Worm (Caenorhabditis elegans) whole organism, L4/young adult: ENCODE results near the gene gly-14.

Experiments
- W03F9.2 ChIP-seq: fragments of 150-350 bp; optimal IDR thresholded peaks from 2 replicates; lab custom pipeline; 2014; ENCODE audit warnings: missing biosample characterization, missing genetic modification characterization
- dao-5 ChIP-seq: sonication (generic microtip); optimal IDR thresholded peaks from 2 replicates; lab custom pipeline; 2016; ENCODE audit warnings: missing genotype, missing genetic modification characterization, moderate library complexity, missing compliant biosample characterization
- him-1 ChIP-seq: sonication (generic microtip); optimal IDR thresholded peaks from 2 replicates; lab custom pipeline; 2016; ENCODE audit warnings: missing genotype, missing genetic modification reagents, missing genetic modification characterization, missing compliant biosample characterization

gly-14 gene

DNA sequence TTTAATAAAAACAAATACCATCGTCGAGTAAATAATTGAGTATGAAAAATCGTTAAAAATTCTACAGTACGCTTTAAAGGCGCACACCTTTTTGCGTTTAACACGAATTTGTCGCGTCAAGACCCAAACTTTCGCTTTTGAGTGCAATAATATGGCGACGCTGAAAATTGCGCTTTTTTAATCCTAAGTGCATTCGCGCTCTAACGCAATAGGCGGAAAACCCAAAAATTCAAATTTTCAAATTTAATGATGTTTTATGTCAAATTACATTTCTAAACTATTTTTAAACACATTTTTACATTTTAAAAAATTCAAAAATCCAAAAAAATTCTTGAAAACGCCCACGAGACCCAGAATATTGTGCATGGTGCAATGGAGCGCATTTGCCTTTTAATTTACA lies 18.8 kb upstream of the gly-14 start:
- TF ChIP-seq him-1 (tag; lab: Kevin White, UChicago), result no peak
- no peak for TF ChIP-seq W03F9.2
- no peak for TF ChIP-seq dao-5

DNA sequence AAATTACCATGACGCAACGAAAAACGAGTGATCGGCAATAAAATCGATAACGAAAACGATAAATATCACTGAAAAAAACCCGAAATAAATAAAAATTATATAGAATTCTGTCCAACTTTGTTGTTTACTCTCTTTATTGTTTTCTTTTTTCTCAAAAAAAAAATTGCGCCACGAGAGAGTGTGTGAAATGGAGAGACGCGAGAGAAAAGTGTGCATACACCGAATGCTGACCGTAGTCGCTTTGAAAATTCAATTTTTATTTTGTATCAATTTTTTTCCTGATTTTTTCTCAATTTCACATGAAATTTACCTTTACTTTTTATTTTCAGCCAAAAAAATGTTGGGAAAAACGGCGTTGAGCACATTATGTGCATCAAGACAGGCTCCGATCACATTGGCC lies 16.9 kb upstream of the gly-14 start, which contains the start of the genes M01F1.4 and mrpl-35:
TSS of gene M01F1.4 (minus strand) at position 126 of the 400 bp plus-strand sequence.
TSS of gene mrpl-35 (plus strand) at position 330 of the 400 bp plus-strand sequence.
- TF ChIP-seq W03F9.2 (peak; percentile 82), dao-5 (no peak), him-1 (tag; lab: Kevin White, UChicago) (no peak)

DNA sequence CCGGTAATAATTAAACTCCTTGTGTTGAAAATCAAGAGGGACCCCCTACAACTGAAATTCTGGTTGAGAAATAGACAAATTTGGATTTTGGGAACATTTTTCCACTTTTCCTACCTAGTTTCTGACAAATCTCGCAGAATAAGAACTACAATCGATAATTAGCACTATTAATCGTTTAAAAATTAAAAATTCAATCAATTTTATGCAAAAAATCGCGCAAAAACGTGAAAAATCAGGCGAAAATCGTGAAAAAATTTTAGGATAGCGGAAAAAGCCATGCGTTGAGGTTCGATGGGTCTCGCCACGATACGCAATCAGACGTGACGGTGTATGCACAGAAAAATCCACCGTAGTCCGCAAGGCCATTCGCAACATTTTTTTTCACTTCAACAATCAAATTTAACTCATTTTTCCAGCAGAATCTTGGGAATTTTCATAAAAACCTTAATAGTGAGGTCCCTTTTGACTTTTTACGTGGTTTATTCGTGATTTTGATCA lies 12.1 kb upstream of the gly-14 start, which contains the start of gene lias-1:
TSS of gene lias-1 (minus strand) at position 51 of the 498 bp plus-strand sequence.
- TF ChIP-seq him-1 (tag; lab: Kevin White, UChicago) (peak; percentile 19), dao-5 (no peak), W03F9.2 (peak; percentile 94)

DNA sequence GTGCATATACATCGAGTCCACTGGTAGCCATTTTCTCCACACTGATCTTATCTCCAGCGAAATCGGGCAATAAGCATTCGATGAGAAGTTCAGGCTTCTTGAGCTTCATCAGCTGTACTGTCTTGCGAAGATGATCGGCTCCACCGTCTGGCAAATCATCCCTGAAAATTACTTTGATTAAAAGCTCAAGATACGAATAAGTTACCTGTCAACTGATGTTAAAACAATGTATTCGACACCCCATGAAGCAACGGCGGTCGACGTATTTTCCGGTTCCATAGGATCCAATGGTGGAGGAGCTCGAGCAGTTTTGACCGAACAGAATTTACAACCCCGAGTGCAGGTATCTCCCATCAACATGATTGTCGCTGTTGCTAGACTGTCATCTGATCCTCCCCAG lies 11.2 kb upstream of the gly-14 start:
- TF ChIP-seq him-1 (tag; lab: Kevin White, UChicago) (no peak), dao-5 (no peak), W03F9.2 (no peak)

DNA sequence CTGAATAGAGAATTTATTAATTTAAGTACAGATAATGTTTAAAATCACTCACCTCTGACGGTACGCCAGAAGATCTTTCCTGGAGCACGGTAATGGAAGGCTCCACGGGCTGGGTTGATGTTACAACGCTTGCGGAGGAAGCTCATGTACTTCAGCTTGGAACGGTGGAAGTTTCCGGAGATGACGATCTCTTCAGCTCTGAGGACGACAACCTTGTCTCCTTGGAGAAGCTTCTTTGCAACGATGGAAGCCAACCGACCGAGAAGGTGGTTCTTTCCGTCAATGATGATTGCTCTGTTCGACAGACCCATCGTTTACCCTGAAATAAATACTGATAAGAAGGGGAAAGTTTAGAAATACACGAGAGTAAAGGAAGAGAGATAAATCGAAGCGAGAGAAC lies 10.2 kb upstream of the gly-14 start, which contains the start of gene rpl-16:
TSS of gene rpl-16 (minus strand) at position 319 of the 400 bp plus-strand sequence.
- TF ChIP-seq W03F9.2 (no peak), dao-5 (no peak), him-1 (tag; lab: Kevin White, UChicago) (no peak)

DNA sequence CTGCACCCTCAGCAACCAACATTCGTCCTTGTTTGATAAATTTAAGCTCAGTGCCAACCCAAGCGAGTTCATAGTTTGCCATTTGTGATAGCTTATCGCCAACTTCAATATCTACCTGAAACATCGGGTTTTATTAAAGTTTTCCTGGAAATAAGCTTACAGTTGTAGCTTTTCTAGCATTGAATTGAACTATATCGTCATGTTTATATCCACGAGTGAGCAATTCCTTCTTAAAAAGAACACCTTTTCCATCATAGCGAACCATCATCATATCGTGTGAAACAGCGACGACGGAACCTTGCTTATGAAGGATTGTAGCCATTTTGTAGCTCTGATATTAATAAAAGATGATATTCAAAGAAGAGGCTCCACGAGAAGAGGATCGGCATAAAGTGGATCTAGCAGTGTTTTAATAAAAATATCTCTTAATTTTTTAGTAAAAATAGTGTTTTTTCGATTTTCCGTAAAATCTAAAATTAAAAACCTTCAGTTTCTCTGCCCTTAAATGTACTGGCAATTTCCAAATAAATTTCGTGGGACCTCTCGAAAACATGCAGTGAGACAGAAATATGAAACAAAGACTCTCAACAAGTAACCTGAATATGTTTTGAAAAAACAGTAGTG lies 9.3 kb upstream of the gly-14 start, which contains the start of gene M01F1.8:
TSS of gene M01F1.8 (minus strand) at position 335 of the 624 bp plus-strand sequence.
- no peak for TF ChIP-seq dao-5
- no peak for TF ChIP-seq W03F9.2
- no peak for TF ChIP-seq him-1 (tag; lab: Kevin White, UChicago)

DNA sequence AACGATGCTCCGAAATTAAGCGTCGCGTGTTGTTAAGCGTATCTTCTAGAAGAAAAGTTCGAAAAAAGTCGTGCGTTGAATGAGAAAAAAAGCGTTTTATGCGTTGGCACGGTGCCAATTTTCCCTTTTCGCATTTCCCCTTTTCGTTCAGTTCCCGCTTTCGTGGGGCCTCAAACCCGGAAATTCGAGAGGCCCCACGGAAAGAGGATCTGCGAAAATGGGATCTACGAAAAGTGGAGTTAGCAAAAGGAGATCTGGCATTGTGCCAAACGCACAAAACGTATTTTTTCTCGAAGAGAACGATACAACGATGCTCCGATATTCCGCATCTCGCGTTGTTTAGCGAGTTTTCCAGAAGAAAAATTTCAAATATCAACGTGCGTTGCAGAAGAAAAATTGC lies 6.8 kb upstream of the gly-14 start:
- no peak for TF ChIP-seq W03F9.2
- no peak for TF ChIP-seq him-1 (tag; lab: Kevin White, UChicago)
- TF ChIP-seq dao-5, result no peak

DNA sequence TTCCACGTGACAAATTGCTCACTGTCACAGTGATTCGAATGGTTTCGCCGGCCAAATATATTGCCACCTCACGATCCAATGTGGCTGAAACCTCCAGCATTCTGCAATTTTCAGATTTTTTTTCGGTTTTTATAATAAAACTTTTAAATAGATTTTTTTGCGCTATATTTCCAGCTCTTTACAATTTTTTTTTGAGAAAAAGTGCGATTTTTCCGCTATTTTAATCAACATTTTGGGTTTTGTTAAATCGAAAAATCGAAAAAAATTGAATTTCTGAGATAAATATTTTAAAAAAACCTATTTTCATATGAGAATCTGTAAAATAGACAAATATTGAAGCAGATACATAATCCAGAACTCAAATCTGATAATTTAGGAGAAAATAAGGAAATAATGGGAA lies 5.9 kb upstream of the gly-14 start, which contains the start of gene M01F1.9:
TSS of gene M01F1.9 (minus strand) at position 101 of the 400 bp plus-strand sequence.
- TF ChIP-seq him-1 (tag; lab: Kevin White, UChicago) (no peak), dao-5 (no peak), W03F9.2 (no peak)

DNA sequence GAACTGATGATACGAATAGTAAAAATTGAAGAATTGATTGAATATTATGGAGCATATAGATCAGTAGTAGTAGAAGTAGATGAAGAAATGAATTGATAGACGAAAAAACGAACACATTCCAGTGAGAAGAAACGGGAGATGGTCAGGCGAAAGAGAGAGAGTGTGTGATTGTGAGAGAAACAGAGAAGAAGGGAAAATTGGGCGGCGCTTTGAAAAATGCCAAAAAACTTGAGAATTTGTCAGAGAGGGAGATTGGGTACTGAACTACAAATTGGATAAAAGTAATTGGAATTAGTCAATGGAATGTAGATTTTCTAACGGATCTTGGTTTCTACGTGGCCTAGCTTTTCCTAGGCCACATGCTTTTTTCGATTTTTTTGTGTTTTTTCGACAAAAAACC lies 4.8 kb downstream of the gly-14 start, which contains the start of gene C34C12.7:
TSS of gene C34C12.7 (minus strand) at position 118 of the 400 bp plus-strand sequence.
- no peak for TF ChIP-seq him-1 (tag; lab: Kevin White, UChicago)
- TF ChIP-seq W03F9.2, result no peak
- no peak for TF ChIP-seq dao-5

DNA sequence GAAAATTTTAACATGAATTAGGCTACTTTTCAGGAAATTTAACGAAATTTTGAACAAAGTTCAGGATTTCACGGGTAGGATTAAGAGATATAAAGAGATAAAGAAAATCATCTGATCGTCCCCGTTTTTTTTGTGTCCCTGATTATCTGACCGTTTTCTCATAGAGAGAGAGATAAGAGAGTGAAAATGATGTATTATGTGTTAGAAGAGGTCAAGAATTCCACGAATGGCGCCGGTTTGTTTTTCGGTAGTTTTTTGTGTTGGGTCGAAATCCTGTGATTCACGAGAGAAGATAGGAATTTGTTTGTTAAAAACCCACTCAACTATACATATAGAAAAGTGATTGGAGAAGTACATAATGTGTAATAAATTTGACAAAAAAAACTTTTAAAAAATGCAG lies 5.9 kb downstream of the gly-14 start:
- no peak for TF ChIP-seq W03F9.2
- no peak for TF ChIP-seq dao-5
- no peak for TF ChIP-seq him-1 (tag; lab: Kevin White, UChicago)

DNA sequence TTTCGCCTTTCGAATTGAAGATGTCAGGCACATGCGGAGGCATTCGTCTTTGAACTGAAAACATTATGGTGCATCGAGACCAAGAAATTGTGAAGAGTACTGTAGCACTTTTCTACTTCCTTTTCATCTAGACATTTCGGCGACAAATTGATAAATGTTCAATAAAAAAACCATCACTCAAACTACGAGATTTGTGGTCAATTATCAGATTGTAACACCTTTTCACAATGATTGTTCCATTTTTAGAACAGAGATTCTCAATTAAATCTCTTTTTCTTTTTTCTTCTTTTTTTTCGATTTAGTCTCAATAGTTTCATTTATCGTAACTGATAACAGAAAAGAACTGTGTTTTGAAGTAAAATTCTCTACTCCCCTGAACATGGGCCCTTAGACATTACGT lies 7.0 kb downstream of the gly-14 start:
- TF ChIP-seq him-1 (tag; lab: Kevin White, UChicago) (no peak), dao-5 (no peak), W03F9.2 (no peak)

DNA sequence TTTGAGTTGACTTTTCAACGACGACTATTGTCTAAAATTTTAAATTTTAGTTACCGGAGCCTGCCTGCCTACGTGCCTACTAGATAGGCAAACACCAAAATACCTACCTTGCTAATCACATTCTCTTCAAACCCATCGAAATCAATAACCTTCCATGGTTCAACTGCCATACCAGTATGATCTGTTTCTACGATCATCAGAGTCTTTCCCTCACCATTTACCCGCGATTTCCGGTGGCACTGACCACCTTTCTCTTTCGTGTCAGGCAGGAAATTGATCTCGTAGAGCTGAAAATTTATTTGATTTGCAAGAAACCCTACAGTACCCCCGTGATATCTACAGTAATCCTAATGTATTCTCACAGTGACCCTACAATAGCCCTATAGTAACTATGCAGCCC lies 8.0 kb downstream of the gly-14 start:
- TF ChIP-seq W03F9.2, result no peak
- TF ChIP-seq dao-5, result no peak
- TF ChIP-seq him-1 (tag; lab: Kevin White, UChicago), result no peak

DNA sequence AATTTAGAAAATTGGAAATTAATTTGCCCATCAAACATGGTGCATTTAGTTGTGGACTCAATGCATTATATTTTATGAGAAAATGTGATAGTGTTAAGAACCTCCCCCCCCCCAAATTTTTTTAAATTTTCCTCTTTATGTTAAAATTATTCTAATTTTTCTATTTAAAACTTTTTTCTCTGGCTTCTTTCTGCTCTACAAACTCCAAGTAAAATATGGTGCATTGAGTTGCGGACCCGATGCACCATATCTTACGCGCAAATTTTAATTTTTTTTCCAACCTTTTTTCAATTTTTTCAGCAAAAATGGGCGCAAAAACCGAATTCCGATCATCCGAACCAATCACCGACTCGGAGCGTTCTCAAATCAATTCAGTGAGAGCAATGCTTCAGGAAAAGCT lies 10.7 kb downstream of the gly-14 start, which contains the start of gene C34C12.6:
TSS of gene C34C12.6 (plus strand) at position 301 of the 400 bp plus-strand sequence.
- TF ChIP-seq dao-5 (no peak), him-1 (tag; lab: Kevin White, UChicago) (no peak)

DNA sequence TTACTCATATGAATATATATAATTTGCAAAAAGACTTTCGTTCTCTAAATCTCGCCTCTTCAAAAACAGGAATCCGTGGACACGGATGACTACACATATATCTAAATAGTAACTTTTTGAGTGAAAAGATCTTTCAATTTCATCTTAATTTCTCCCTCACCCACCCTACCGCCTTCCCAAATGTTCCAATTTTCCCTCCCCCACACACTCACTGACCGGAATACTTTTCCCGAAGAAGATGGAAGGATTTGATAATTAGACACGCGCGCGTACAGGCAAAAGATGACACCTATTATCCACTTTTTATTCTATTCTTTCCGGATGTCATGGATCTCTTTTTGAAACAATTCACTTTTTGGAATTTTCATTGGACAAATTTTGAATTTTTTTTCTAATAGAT lies 12.1 kb downstream of the gly-14 start:
- TF ChIP-seq W03F9.2, result no peak
- no peak for TF ChIP-seq dao-5
- TF ChIP-seq him-1 (tag; lab: Kevin White, UChicago), result no peak

DNA sequence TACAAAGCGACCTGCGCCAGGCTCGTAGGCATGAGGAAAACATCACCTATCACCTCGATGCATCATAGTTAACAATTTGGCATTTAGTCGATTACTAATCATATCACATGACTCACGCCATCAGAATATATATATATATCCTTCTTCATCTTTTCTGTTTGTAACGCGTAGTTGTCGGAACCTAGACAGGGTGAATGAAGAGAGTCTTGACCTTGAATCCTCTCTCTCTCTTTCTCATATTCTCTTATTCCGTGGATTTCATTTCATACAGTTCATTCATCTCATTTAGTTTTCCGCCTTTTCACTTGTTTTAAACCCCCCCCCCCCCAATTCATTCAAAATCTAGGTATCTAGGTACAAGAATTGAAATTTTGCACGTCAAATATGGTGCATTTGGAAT lies 12.8 kb downstream of the gly-14 start:
- TF ChIP-seq W03F9.2 (no peak), dao-5 (no peak), him-1 (tag; lab: Kevin White, UChicago) (no peak)
